Worm (Caenorhabditis elegans) whole organism, L1 larva: ENCODE data around the gene Y57A10B.7.

Experiments used
- C34B4.2 ChIP-seq: sonication (generic microtip); optimal IDR thresholded peaks from 2 replicates; lab custom pipeline; 2017; ENCODE audit warnings: mild to moderate bottlenecking, missing genetic modification characterization, missing compliant biosample characterization
- F16B12.6 ChIP-seq: fragments of 150-350 bp; optimal IDR thresholded peaks from 2 replicates; lab custom pipeline; 2014; ENCODE audit warnings: missing biosample characterization, missing genetic modification characterization
- alr-1 ChIP-seq: fragments of 200-800 bp; sonication (Bioruptor generic); optimal IDR thresholded peaks from 2 replicates; lab custom pipeline; 2018; ENCODE audit warnings: borderline replicate concordance, mild to moderate bottlenecking, missing genetic modification characterization, missing compliant biosample characterization
- aly-2 ChIP-seq: fragments of 150-350 bp; optimal IDR thresholded peaks from 2 replicates; lab custom pipeline; 2014; ENCODE audit warnings: missing biosample characterization, missing genetic modification characterization
- blmp-1 ChIP-seq: fragments of 150-350 bp; optimal IDR thresholded peaks from 2 replicates; lab custom pipeline; 2014; ENCODE audit warnings: missing biosample characterization, missing genetic modification characterization
- ceh-90 ChIP-seq: sonication (generic microtip); optimal IDR thresholded peaks from 2 replicates; lab custom pipeline; 2016; ENCODE audit warnings: missing genetic modification characterization, missing compliant biosample characterization
- dpl-1 ChIP-seq, 3 experiments: fragments of 150-350 bp in 2 of 3; sonication (generic microtip) in 1 of 3; optimal IDR thresholded peaks; 2 replicates each; lab custom pipeline; 2014 to 2017; ENCODE audit warnings: missing biosample characterization in 3 of 3, missing genetic modification characterization in 3 of 3, missing genetic modification reagents in 3 of 3
- efl-1 ChIP-seq, 4 experiments: fragments of 150-350 bp; optimal IDR thresholded peaks in 3 of 4; peaks in 1 of 4; 1 replicate in 1 of 4; 2 replicates in 3 of 4; lab custom pipeline; 2014; ENCODE audit warnings: missing biosample characterization in 2 of 4, missing genetic modification characterization in 2 of 4, missing genetic modification reagents in 2 of 4
- efl-3 ChIP-seq: fragments of 200-800 bp; sonication (Bioruptor generic); optimal IDR thresholded peaks from 2 replicates; lab custom pipeline; 2018; ENCODE audit warnings: mild to moderate bottlenecking, missing genetic modification characterization, missing compliant biosample characterization
- egl-27 ChIP-seq, 2 experiments: fragments of 150-350 bp in 1 of 2; sonication (generic microtip); optimal IDR thresholded peaks; 3 replicates each; lab custom pipeline; 2017 to 2018; ENCODE audit warnings: missing biosample characterization in 2 of 2, missing genetic modification characterization in 2 of 2, missing genetic modification reagents in 2 of 2
- elt-2 ChIP-seq: sonication (generic microtip); optimal IDR thresholded peaks from 2 replicates; lab custom pipeline; 2016; ENCODE audit warnings: missing genetic modification characterization, mild to moderate bottlenecking, inconsistent platforms, missing compliant biosample characterization, missing genetic modification reagents
- elt-3 ChIP-seq, 6 experiments: fragments of 150-350 bp in 1 of 6; sonication (generic microtip); optimal IDR thresholded peaks; 2 replicates each; lab custom pipeline; 2017 to 2018; ENCODE audit warnings: missing biosample characterization in 6 of 6, missing genetic modification characterization in 6 of 6, inconsistent platforms in 1 of 6
- fkh-8 ChIP-seq: sonication (generic microtip); optimal IDR thresholded peaks from 2 replicates; lab custom pipeline; 2016; ENCODE audit warnings: mild to moderate bottlenecking, missing genetic modification characterization, missing compliant biosample characterization
- grh-1 ChIP-seq: fragments of 200-800 bp; sonication (Bioruptor generic); IDR thresholded peaks from 2 replicates; pipeline ENCODE4 v1.3.6; 2022; ENCODE audit warnings: missing genetic modification reagents, missing genetic modification characterization, missing compliant biosample characterization
- hlh-17 ChIP-seq: fragments of 200-800 bp; sonication (Bioruptor generic); optimal IDR thresholded peaks from 2 replicates; lab custom pipeline; 2018; ENCODE audit warnings: missing genetic modification characterization, mild to moderate bottlenecking, missing compliant biosample characterization, moderate library complexity, borderline replicate concordance
- hlh-4 ChIP-seq: sonication (generic microtip); optimal IDR thresholded peaks from 2 replicates; lab custom pipeline; 2016; ENCODE audit warnings: mild to moderate bottlenecking, missing genetic modification characterization, missing compliant biosample characterization
- hpl-2 ChIP-seq: fragments of 150-350 bp; optimal IDR thresholded peaks from 2 replicates; lab custom pipeline; 2014; ENCODE audit warnings: missing biosample characterization, missing genetic modification reagents, missing genetic modification characterization
- irx-1 ChIP-seq: sonication (generic microtip); optimal IDR thresholded peaks from 2 replicates; lab custom pipeline; 2016; ENCODE audit warnings: missing genetic modification characterization, missing compliant biosample characterization
- isw-1 ChIP-seq: fragments of 200-800 bp; sonication (Bioruptor generic); IDR thresholded peaks from 2 replicates; pipeline ENCODE4 v1.3.6; 2022; ENCODE audit warnings: missing genetic modification characterization, missing compliant biosample characterization
- lin-14 ChIP-seq: fragments of 200-800 bp; sonication (Bioruptor generic); optimal IDR thresholded peaks from 2 replicates; lab custom pipeline; 2018; ENCODE audit warnings: mild to moderate bottlenecking, missing genetic modification characterization, moderate library complexity, missing compliant biosample characterization
- lin-15B ChIP-seq: fragments of 150-350 bp; sonication (generic microtip); optimal IDR thresholded peaks from 3 replicates; lab custom pipeline; 2014; ENCODE audit warnings: missing biosample characterization, missing genetic modification characterization
- lin-35 ChIP-seq, 2 experiments: fragments of 150-350 bp; optimal IDR thresholded peaks; 2 replicates each; lab custom pipeline; 2014; ENCODE audit warnings: missing biosample characterization in 2 of 2, missing genetic modification characterization in 2 of 2, missing genetic modification reagents in 2 of 2
- lin-39 ChIP-seq: fragments of 150-350 bp; optimal IDR thresholded peaks from 2 replicates; lab custom pipeline; 2014; ENCODE audit warnings: missing biosample characterization, missing genetic modification reagents, missing genetic modification characterization
- nhr-19 ChIP-seq: fragments of 200-800 bp; sonication (Bioruptor generic); conservative IDR thresholded peaks from 2 replicates; pipeline ENCODE4 v1.3.6; 2022; ENCODE audit warnings: missing genetic modification characterization, missing compliant biosample characterization
- nhr-20 ChIP-seq: sonication (generic microtip); optimal IDR thresholded peaks from 2 replicates; lab custom pipeline; 2016; ENCODE audit warnings: mild to moderate bottlenecking, missing genetic modification characterization, missing compliant biosample characterization
- nhr-28 ChIP-seq: fragments of 150-350 bp; optimal IDR thresholded peaks from 2 replicates; lab custom pipeline; 2014; ENCODE audit warnings: missing biosample characterization, missing genetic modification characterization
- nhr-47 ChIP-seq: sonication (generic microtip); optimal IDR thresholded peaks from 2 replicates; lab custom pipeline; 2016; ENCODE audit warnings: mild to moderate bottlenecking, missing genetic modification characterization, moderate library complexity, missing compliant biosample characterization
- nhr-71 ChIP-seq: sonication (generic microtip); optimal IDR thresholded peaks from 2 replicates; lab custom pipeline; 2016; ENCODE audit warnings: mild to moderate bottlenecking, missing genetic modification characterization, moderate library complexity, missing compliant biosample characterization
- nhr-90 ChIP-seq: sonication (generic microtip); optimal IDR thresholded peaks from 2 replicates; lab custom pipeline; 2016; ENCODE audit warnings: mild to moderate bottlenecking, missing genetic modification characterization, missing compliant biosample characterization; ENCODE audit not compliant: poor library complexity
- pqm-1 ChIP-seq: sonication (generic microtip); optimal IDR thresholded peaks from 3 replicates; lab custom pipeline; 2017; ENCODE audit warnings: missing biosample characterization, missing genetic modification characterization
- skn-1 ChIP-seq: fragments of 150-350 bp; optimal IDR thresholded peaks from 2 replicates; lab custom pipeline; 2014; ENCODE audit warnings: missing biosample characterization, missing genetic modification characterization
- snu-23 ChIP-seq: sonication (generic microtip); optimal IDR thresholded peaks from 2 replicates; lab custom pipeline; 2016; ENCODE audit warnings: missing genetic modification characterization, missing compliant biosample characterization
- sox-4 ChIP-seq: sonication (generic microtip); optimal IDR thresholded peaks from 2 replicates; lab custom pipeline; 2016; ENCODE audit warnings: missing genetic modification characterization, missing compliant biosample characterization
- tlp-1 ChIP-seq: fragments of 150-350 bp; optimal IDR thresholded peaks from 2 replicates; lab custom pipeline; 2014; ENCODE audit warnings: missing biosample characterization, missing genetic modification characterization
- unc-98 ChIP-seq: fragments of 200-800 bp; sonication (Bioruptor generic); IDR thresholded peaks from 2 replicates; pipeline ENCODE4 v1.3.6; 2022; ENCODE audit warnings: missing genetic modification characterization, missing compliant biosample characterization
- zip-4 ChIP-seq: fragments of 200-800 bp; sonication (Bioruptor generic); optimal IDR thresholded peaks from 2 replicates; lab custom pipeline; 2018; ENCODE audit warnings: mild to moderate bottlenecking, missing genetic modification characterization, moderate library complexity, missing compliant biosample characterization

The Y57A10B.7 gene

DNA sequence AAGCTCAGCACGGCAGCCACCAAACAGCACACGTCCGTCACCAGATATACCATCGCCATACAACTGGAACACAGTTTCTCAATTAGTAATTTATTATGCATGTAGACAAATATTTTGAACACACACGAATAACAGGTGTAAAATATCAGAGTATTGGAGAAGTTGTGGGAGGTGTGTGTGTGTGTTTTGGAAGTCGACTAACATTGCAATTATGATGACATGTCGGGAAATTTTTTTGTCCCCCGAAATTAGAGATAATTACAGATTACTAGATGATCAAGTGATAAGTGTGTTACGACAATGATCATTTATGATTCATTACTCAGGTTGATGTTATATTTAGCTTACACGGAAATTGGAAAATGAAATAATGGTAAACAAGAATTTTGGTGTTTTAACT is 36.2 kb upstream of the Y57A10B.7 start, which contains the start of gene Y57A10C.8:
TSS of gene Y57A10C.8 (minus strand) at position 101 of the 400 bp plus-strand sequence.
- TF ChIP-seq irx-1 (tag; lab: Kevin White, UChicago) (no peak), lin-39 (tag; lab: Kevin White, UChicago) (no peak), F16B12.6 (tag; lab: Kevin White, UChicago) (no peak), C34B4.2 (no peak), tlp-1 (tag; lab: Kevin White, UChicago) (no peak), aly-2 (tag; lab: Kevin White, UChicago) (no peak), dpl-1 (GFP tag; optimal IDR thresholded peaks at IDR 0.05; lab: Kevin White, UChicago) (no peak), nhr-20 (tag; lab: Kevin White, UChicago) (no peak)

DNA sequence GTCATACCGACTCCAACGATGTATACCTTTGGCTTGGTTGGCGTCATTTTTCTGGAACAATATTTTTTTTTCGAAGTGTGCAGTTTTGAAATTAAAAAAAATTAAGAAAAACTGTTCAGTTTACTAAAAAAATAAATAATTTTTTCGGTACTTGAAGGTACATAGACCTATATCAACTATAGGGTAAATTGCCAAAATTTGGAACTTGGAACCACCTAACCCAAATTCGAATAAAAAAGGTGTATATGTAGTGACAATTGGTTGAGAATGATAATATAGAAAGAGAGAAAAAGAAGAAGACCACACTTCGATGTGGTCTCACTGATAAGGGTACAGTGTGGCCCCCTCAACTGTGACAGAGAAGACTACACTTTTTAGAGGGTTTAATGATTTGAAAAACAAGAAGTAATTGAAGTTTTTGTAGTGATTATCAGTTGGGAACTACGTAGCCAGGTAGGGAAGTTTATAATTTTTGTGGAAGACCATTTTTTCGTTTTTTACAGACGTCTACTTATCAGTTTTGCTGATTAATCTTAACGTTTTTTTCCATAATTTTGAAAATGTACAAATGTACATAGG is 32.1 kb upstream of the Y57A10B.7 start, which contains the start of gene daf-22:
TSS of gene daf-22 (minus strand) at position 51 of the 579 bp plus-strand sequence.
- TF ChIP-seq sox-4: no peak
- peak in 3 of 6 experiments; percentile 25 to 74 (median 45) for TF ChIP-seq elt-3 (tag; optimal IDR thresholded peaks at IDR 0.05; lab: Kevin White, UChicago)
- TF ChIP-seq grh-1: no peak
- no peak for TF ChIP-seq efl-3
- TF ChIP-seq isw-1 (GFP tag; lab: Robert Waterston, UW): no peak
- peak; percentile 5 for TF ChIP-seq nhr-90
- peak; percentile 84 for TF ChIP-seq elt-2 (tag; lab: Kevin White, UChicago)
- peak; percentile 75 for TF ChIP-seq nhr-20 (tag; lab: Kevin White, UChicago)
- TF ChIP-seq pqm-1 (tag; lab: Kevin White, UChicago): no peak
- no peak for TF ChIP-seq egl-27 (tag; optimal IDR thresholded peaks at IDR 0.05; lab: Kevin White, UChicago)
- TF ChIP-seq lin-15B (tag; lab: Kevin White, UChicago): no peak
- TF ChIP-seq nhr-71 (tag; lab: Kevin White, UChicago): no peak
- no peak for TF ChIP-seq nhr-19 (GFP tag; lab: Robert Waterston, UW)
- no peak for TF ChIP-seq hlh-17
- TF ChIP-seq lin-35 (GFP tag; optimal IDR thresholded peaks at IDR 0.05; lab: Kevin White, UChicago): peak in 1 of 2 experiments; percentile 41
- TF ChIP-seq hpl-2: peak; percentile 15
- peak; percentile 5 for TF ChIP-seq blmp-1 (tag; lab: Kevin White, UChicago)
- no peak for TF ChIP-seq unc-98 (GFP tag; lab: Robert Waterston, UW)
- no peak for TF ChIP-seq skn-1 (tag; lab: Kevin White, UChicago)
- no peak for TF ChIP-seq nhr-28 (tag; lab: Kevin White, UChicago)
- no peak for TF ChIP-seq lin-14 (GFP tag; lab: Kevin White, UChicago)
- no peak for TF ChIP-seq efl-1 (optimal IDR thresholded peaks at IDR 0.05; lab: Kevin White, UChicago)
- peak in 1 of 2 experiments; percentile 80 for TF ChIP-seq efl-1 (GFP tag; optimal IDR thresholded peaks at IDR 0.05 in 1 of 2; lab: Kevin White, UChicago)
- TF ChIP-seq snu-23 (GFP tag; lab: Kevin White, UChicago): peak; percentile 3
- TF ChIP-seq alr-1 (tag; lab: Kevin White, UChicago): no peak
- TF ChIP-seq hlh-4 (tag; lab: Kevin White, UChicago): no peak
- TF ChIP-seq, all 84 proteins: peak for 9

DNA sequence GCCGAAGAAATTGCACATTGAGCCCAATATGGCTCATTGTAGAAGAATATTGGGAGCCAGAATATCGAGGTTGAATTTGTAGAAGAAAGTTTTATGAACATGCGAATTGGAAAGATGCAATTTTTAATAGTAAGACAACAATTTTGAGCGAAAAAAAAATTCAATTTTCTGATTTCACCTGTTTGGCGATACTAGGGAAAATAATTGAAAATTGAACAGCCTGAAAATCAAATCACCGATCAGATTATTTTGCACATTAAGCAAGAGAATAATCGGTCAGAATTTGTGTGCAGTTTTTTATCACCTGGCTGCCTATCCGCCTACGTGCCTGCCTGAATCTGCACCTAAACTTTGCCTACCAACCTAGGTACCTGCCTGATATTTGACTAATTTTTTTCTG is 26.9 kb upstream of the Y57A10B.7 start, which contains the start of gene sre-26:
TSS of gene sre-26 (minus strand) at position 101 of the 400 bp plus-strand sequence.
- TF ChIP-seq ceh-90 (tag; lab: Kevin White, UChicago) (no peak), nhr-47 (tag; lab: Kevin White, UChicago) (no peak), nhr-71 (tag; lab: Kevin White, UChicago) (no peak)

DNA sequence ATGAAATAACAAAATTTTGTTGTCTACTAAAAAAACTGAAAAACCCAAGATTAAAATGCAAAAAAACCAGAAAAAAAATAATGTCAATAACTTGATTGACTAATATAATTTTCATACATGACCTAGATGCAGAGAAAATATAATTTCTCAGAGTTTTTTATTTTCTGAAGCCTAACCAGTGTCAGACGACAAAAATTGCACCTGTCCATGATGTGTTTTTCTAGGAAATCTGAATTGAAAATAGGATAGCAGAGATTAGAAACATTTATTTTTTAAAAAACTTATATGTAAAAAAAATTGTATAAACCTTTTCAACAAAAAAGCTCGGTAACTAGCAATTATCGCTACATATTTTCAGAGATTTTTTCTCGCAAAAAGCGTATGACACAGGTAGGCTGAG is 24.4 kb upstream of the Y57A10B.7 start:
- peak; percentile 99 for TF ChIP-seq hlh-4 (tag; lab: Kevin White, UChicago)
- peak; percentile 68 for TF ChIP-seq fkh-8 (tag; lab: Kevin White, UChicago)
- TF ChIP-seq zip-4 (GFP tag; lab: Kevin White, UChicago): no peak
- TF ChIP-seq nhr-47 (tag; lab: Kevin White, UChicago): peak; percentile 46
